Worm (Caenorhabditis elegans) whole organism, L4 larva: ENCODE data around the gene ZK899.6.
A peak's percentile ranks its signal among the peaks of the same experiment; 100 is the strongest.

Experiments
- F26F4.8 ChIP-seq: fragments of 200-800 bp; sonication (Bioruptor generic); conservative IDR thresholded peaks from 2 replicates; pipeline ENCODE4 v1.3.6; 2022; ENCODE audit warnings: missing genetic modification characterization, missing compliant biosample characterization
- Y105C5A.15 ChIP-seq: fragments of 200-800 bp; sonication (Bioruptor generic); IDR thresholded peaks from 2 replicates; pipeline ENCODE4 v1.3.6; 2022; ENCODE audit warnings: missing genetic modification characterization, missing compliant biosample characterization
- Y48G9A.11 ChIP-seq: fragments of 200-800 bp; sonication (Bioruptor generic); IDR thresholded peaks from 2 replicates; pipeline ENCODE4 v1.3.6; 2022; ENCODE audit warnings: missing genetic modification reagents, missing genetic modification characterization, missing compliant biosample characterization
- Y5F2A.4 ChIP-seq: fragments of 200-800 bp; sonication (Bioruptor generic); optimal IDR thresholded peaks from 2 replicates; lab custom pipeline; 2018; ENCODE audit warnings: mild to moderate bottlenecking, missing genetic modification characterization, missing compliant biosample characterization
- Y75B8A.6 ChIP-seq: fragments of 200-800 bp; sonication (Bioruptor generic); IDR thresholded peaks from 2 replicates; pipeline ENCODE4 v1.3.6; 2022; ENCODE audit warnings: missing genetic modification reagents, missing genetic modification characterization, missing compliant biosample characterization
- ZK337.2 ChIP-seq: fragments of 200-800 bp; sonication (Bioruptor generic); IDR thresholded peaks from 2 replicates; pipeline ENCODE4 v1.3.6; 2022; ENCODE audit warnings: missing genetic modification reagents, missing genetic modification characterization, missing compliant biosample characterization
- aha-1 ChIP-seq: fragments of 150-350 bp; peaks from one replicate; lab custom pipeline; 2014; ENCODE audit warnings: missing biosample characterization, missing genetic modification characterization
- aly-2 ChIP-seq: sonication (generic microtip); optimal IDR thresholded peaks from 2 replicates; lab custom pipeline; 2018; ENCODE audit warnings: missing biosample characterization, missing genetic modification characterization
- ceh-62 ChIP-seq: sonication (generic microtip); optimal IDR thresholded peaks from 2 replicates; lab custom pipeline; 2017; ENCODE audit warnings: missing biosample characterization, missing genetic modification characterization
- ces-1 ChIP-seq: fragments of 150-350 bp; sonication (generic microtip); optimal IDR thresholded peaks from 4 replicates; lab custom pipeline; 2014; ENCODE audit warnings: missing biosample characterization, missing genetic modification reagents, missing genetic modification characterization
- ctbp-1 ChIP-seq: fragments of 200-800 bp; sonication (Bioruptor generic); IDR thresholded peaks from 2 replicates; pipeline ENCODE4 v1.3.6; 2022; ENCODE audit warnings: missing genetic modification reagents, missing genetic modification characterization, missing compliant biosample characterization
- daf-12 ChIP-seq: fragments of 150-350 bp; optimal IDR thresholded peaks from 2 replicates; lab custom pipeline; 2014; ENCODE audit warnings: missing biosample characterization, missing genetic modification reagents, missing genetic modification characterization
- daf-16 ChIP-seq, 3 experiments: sonication (generic microtip); optimal IDR thresholded peaks; 2 replicates each; lab custom pipeline; 2016 to 2017; ENCODE audit warnings: missing genetic modification characterization in 3 of 3, missing genetic modification reagents in 3 of 3, mild to moderate bottlenecking in 2 of 3, missing compliant biosample characterization in 2 of 3, missing biosample characterization in 1 of 3, moderate library complexity in 1 of 3
- dmd-9 ChIP-seq: fragments of 200-800 bp; sonication (Bioruptor generic); IDR thresholded peaks from 2 replicates; pipeline ENCODE4 v1.3.6; 2022; ENCODE audit warnings: missing genetic modification reagents, missing genetic modification characterization, missing compliant biosample characterization
- dpl-1 ChIP-seq: fragments of 150-350 bp; optimal IDR thresholded peaks from 2 replicates; lab custom pipeline; 2014; ENCODE audit warnings: missing biosample characterization, missing genetic modification reagents, missing genetic modification characterization
- dve-1 ChIP-seq: sonication (generic microtip); optimal IDR thresholded peaks from 2 replicates; lab custom pipeline; 2017; ENCODE audit warnings: antibody characterized with exemption, mild to moderate bottlenecking, missing genetic modification characterization, missing compliant biosample characterization; ENCODE audit not compliant: insufficient read depth
- egl-27 ChIP-seq: sonication (generic microtip); optimal IDR thresholded peaks from 3 replicates; lab custom pipeline; 2017; ENCODE audit warnings: missing biosample characterization, missing genetic modification reagents, missing genetic modification characterization
- egl-43 ChIP-seq: fragments of 200-800 bp; sonication (Bioruptor generic); IDR thresholded peaks from 2 replicates; pipeline ENCODE4 v1.3.6; 2022; ENCODE audit warnings: missing genetic modification reagents, missing genetic modification characterization, missing compliant biosample characterization
- hif-1 ChIP-seq, 2 experiments: sonication (generic microtip); optimal IDR thresholded peaks; 2 replicates each; lab custom pipeline; 2016 to 2017; ENCODE audit warnings: missing compliant biosample characterization in 2 of 2, missing genetic modification characterization in 2 of 2, missing genetic modification reagents in 2 of 2, missing genotype in 2 of 2, mild to moderate bottlenecking in 1 of 2
- hlh-30 ChIP-seq: sonication (generic microtip); optimal IDR thresholded peaks from 2 replicates; lab custom pipeline; 2017; ENCODE audit warnings: antibody characterized with exemption, mild to moderate bottlenecking, missing genetic modification characterization, missing compliant biosample characterization; ENCODE audit not compliant: insufficient read depth
- hmg-1.1 ChIP-seq: fragments of 200-800 bp; sonication (Bioruptor generic); IDR thresholded peaks from 2 replicates; pipeline ENCODE4 v1.3.6; 2022; ENCODE audit warnings: missing genetic modification reagents, missing genetic modification characterization, missing compliant biosample characterization
- jun-1 ChIP-seq: fragments of 150-350 bp; optimal IDR thresholded peaks from 2 replicates; lab custom pipeline; 2014; ENCODE audit warnings: missing biosample characterization, missing genetic modification reagents, missing genetic modification characterization
- lin-1 ChIP-seq: fragments of 200-800 bp; sonication (Bioruptor generic); IDR thresholded peaks from 2 replicates; pipeline ENCODE4 v1.3.6; 2022; ENCODE audit warnings: missing genetic modification reagents, missing genetic modification characterization, missing compliant biosample characterization
- lin-13 ChIP-seq: fragments of 150-350 bp; optimal IDR thresholded peaks from 2 replicates; lab custom pipeline; 2014; ENCODE audit warnings: missing biosample characterization, missing genetic modification reagents, missing genetic modification characterization
- lin-29 ChIP-seq: fragments of 200-800 bp; sonication (Bioruptor generic); IDR thresholded peaks from 2 replicates; pipeline ENCODE4 v1.3.6; 2022; ENCODE audit warnings: missing genetic modification reagents, missing genetic modification characterization, missing compliant biosample characterization
- lin-39 ChIP-seq: fragments of 150-350 bp; optimal IDR thresholded peaks from 2 replicates; lab custom pipeline; 2014; ENCODE audit warnings: missing biosample characterization, missing genetic modification reagents, missing genetic modification characterization
- lir-3 ChIP-seq: sonication (generic microtip); optimal IDR thresholded peaks from 2 replicates; lab custom pipeline; 2016; ENCODE audit warnings: mild to moderate bottlenecking, missing genetic modification characterization, missing compliant biosample characterization
- madf-5 ChIP-seq, 2 experiments: fragments of 200-800 bp; sonication (Bioruptor generic); IDR thresholded peaks; 2 replicates each; pipeline ENCODE4 v1.3.6; 2022; ENCODE audit warnings: missing compliant biosample characterization in 2 of 2, missing genetic modification characterization in 2 of 2
- madf-9 ChIP-seq: fragments of 200-800 bp; sonication (Bioruptor generic); conservative IDR thresholded peaks from 2 replicates; pipeline ENCODE4 v1.3.6; 2022; ENCODE audit warnings: missing genetic modification reagents, missing genetic modification characterization, missing compliant biosample characterization
- mes-2 ChIP-seq: sonication (generic microtip); optimal IDR thresholded peaks from 2 replicates; lab custom pipeline; 2016; ENCODE audit warnings: missing genotype, mild to moderate bottlenecking, missing genetic modification characterization, missing compliant biosample characterization; ENCODE audit not compliant: poor library complexity, severe bottlenecking
- nhr-28 ChIP-seq: fragments of 150-350 bp; optimal IDR thresholded peaks from 2 replicates; lab custom pipeline; 2014; ENCODE audit warnings: missing biosample characterization, missing genetic modification characterization
- nhr-41 ChIP-seq: fragments of 200-800 bp; sonication (Bioruptor generic); IDR thresholded peaks from 2 replicates; pipeline ENCODE4 v1.3.6; 2022; ENCODE audit warnings: missing genetic modification reagents, missing genetic modification characterization, missing compliant biosample characterization
- nhr-48 ChIP-seq: sonication (generic microtip); optimal IDR thresholded peaks from 2 replicates; lab custom pipeline; 2016; ENCODE audit warnings: mild to moderate bottlenecking, missing genetic modification characterization, missing compliant biosample characterization
- nhr-77 ChIP-seq: fragments of 150-350 bp; optimal IDR thresholded peaks from 2 replicates; lab custom pipeline; 2014; ENCODE audit warnings: missing biosample characterization, missing genetic modification characterization
- pha-4 ChIP-seq, 2 experiments: fragments of 150-350 bp in 1 of 2; fragments of 200-800 bp in 1 of 2; sonication (Bioruptor generic) in 1 of 2; IDR thresholded peaks in 1 of 2; optimal IDR thresholded peaks in 1 of 2; 2 replicates each; pipeline versions ENCODE4 v1.3.6 to Lab custom; 2014 to 2022; ENCODE audit warnings: missing genetic modification characterization in 2 of 2, missing genetic modification reagents in 2 of 2, missing biosample characterization in 1 of 2, missing compliant biosample characterization in 1 of 2
- php-3 ChIP-seq: fragments of 200-800 bp; sonication (Bioruptor generic); IDR thresholded peaks from 2 replicates; pipeline ENCODE4 v1.3.6; 2022; ENCODE audit warnings: missing genetic modification reagents, missing genetic modification characterization, missing compliant biosample characterization
- rbr-2 ChIP-seq: sonication (generic microtip); optimal IDR thresholded peaks from 2 replicates; lab custom pipeline; 2016; ENCODE audit warnings: missing genotype, missing genetic modification characterization, missing compliant biosample characterization
- set-16 ChIP-seq: fragments of 200-800 bp; sonication (Bioruptor generic); IDR thresholded peaks from 2 replicates; pipeline ENCODE4 v1.3.6; 2022; ENCODE audit warnings: missing genetic modification reagents, missing genetic modification characterization, missing compliant biosample characterization
- skn-1 ChIP-seq: fragments of 150-350 bp; optimal IDR thresholded peaks from 2 replicates; lab custom pipeline; 2014; ENCODE audit warnings: missing biosample characterization, missing genetic modification characterization
- snpc-1.2 ChIP-seq: fragments of 200-800 bp; sonication (Bioruptor generic); IDR thresholded peaks from 2 replicates; pipeline ENCODE4 v1.3.6; 2022; ENCODE audit warnings: missing genetic modification reagents, missing genetic modification characterization, missing compliant biosample characterization
- spr-3 ChIP-seq: fragments of 200-800 bp; sonication (Bioruptor generic); optimal IDR thresholded peaks from 2 replicates; lab custom pipeline; 2018; ENCODE audit warnings: mild to moderate bottlenecking, missing genetic modification characterization, missing compliant biosample characterization
- tag-97 ChIP-seq: fragments of 200-800 bp; sonication (Bioruptor generic); IDR thresholded peaks from 2 replicates; pipeline ENCODE4 v1.3.6; 2022; ENCODE audit warnings: missing genetic modification characterization, missing compliant biosample characterization
- tra-1 ChIP-seq: fragments of 200-800 bp; sonication (Bioruptor generic); IDR thresholded peaks from 2 replicates; pipeline ENCODE4 v1.3.6; 2022; ENCODE audit warnings: missing genetic modification reagents, missing genetic modification characterization, missing compliant biosample characterization
- zfp-2 ChIP-seq: sonication (generic microtip); optimal IDR thresholded peaks from 2 replicates; lab custom pipeline; 2016; ENCODE audit warnings: mild to moderate bottlenecking, missing genetic modification characterization, missing compliant biosample characterization
- zip-2 ChIP-seq: fragments of 150-350 bp; optimal IDR thresholded peaks from 2 replicates; lab custom pipeline; 2014; ENCODE audit warnings: missing biosample characterization, missing genetic modification characterization
- ztf-7 ChIP-seq: fragments of 150-350 bp; optimal IDR thresholded peaks from 2 replicates; lab custom pipeline; 2014; ENCODE audit warnings: missing biosample characterization, missing genetic modification characterization

ZK899.6 gene

ce11 chrX:9467573-9467972 is 4.4 kb downstream of the ZK899.6 start (continued):
- TF ChIP-seq hif-1 (tag; optimal IDR thresholded peaks at IDR 0.05; lab: Kevin White, UChicago) (peak in 1 of 2 experiments; percentile 40), php-3 (GFP tag; lab: Robert Waterston, UW) (0 out of 2 replicates have a peak, but pooled peaks have one; percentile 31), hmg-1.1 (GFP tag; lab: Robert Waterston, UW) (peak; percentile 96), aly-2 (tag; lab: Kevin White, UChicago) (no peak), hlh-30 (tag; lab: Kevin White, UChicago) (peak; percentile 73), daf-12 (tag; lab: Kevin White, UChicago) (no peak), ctbp-1 (GFP tag; lab: Robert Waterston, UW) (peak; percentile 93), madf-9 (GFP tag; lab: Robert Waterston, UW) (peak; percentile 89), set-16 (GFP tag; lab: Robert Waterston, UW) (no peak), ZK337.2 (peak; percentile 67), dpl-1 (GFP tag; lab: Kevin White, UChicago) (no peak), tra-1 (GFP tag; lab: Robert Waterston, UW) (peak; percentile 79), lin-13 (GFP tag; lab: Kevin White, UChicago) (no peak), zip-2 (peak; percentile 79), daf-16 (GFP tag; optimal IDR thresholded peaks at IDR 0.05; lab: Kevin White, UChicago) (peak; percentile 70 to 74), daf-16 (tag; optimal IDR thresholded peaks at IDR 0.05; lab: Kevin White, UChicago) (no peak), lin-29 (GFP tag; lab: Robert Waterston, UW) (peak; percentile 61; the same call in 1 of the 2 replicates), Y105C5A.15 (peak; percentile 15; the same call in 1 of the 2 replicates), pha-4 (GFP tag; IDR thresholded peaks at IDR 0.05; lab: Robert Waterston, UW) (peak; percentile 86), pha-4 (tag; optimal IDR thresholded peaks at IDR 0.05; lab: Kevin White, UChicago) (no peak), F26F4.8 (GFP tag; lab: Robert Waterston, UW) (peak; percentile 91), Y75B8A.6 (GFP tag; lab: Robert Waterston, UW) (0 out of 2 replicates have a peak, but pooled peaks have one; percentile 14), lir-3 (tag; lab: Kevin White, UChicago) (peak; percentile 79), ces-1 (peak; percentile 51), jun-1 (peak; percentile 71), Y5F2A.4 (peak; percentile 87), lin-1 (GFP tag; lab: Robert Waterston, UW) (peak; percentile 79), ztf-7 (tag; lab: Kevin White, UChicago) (peak; percentile 79), spr-3 (GFP tag; lab: Kevin White, UChicago) (peak; percentile 19), rbr-2 (tag; lab: Kevin White, UChicago) (peak; percentile 86), skn-1 (tag; lab: Kevin White, UChicago) (no peak), egl-27 (tag; lab: Kevin White, UChicago) (no peak), nhr-28 (tag; lab: Kevin White, UChicago) (peak; percentile 35), nhr-48 (tag; lab: Kevin White, UChicago) (peak; percentile 66), egl-43 (GFP tag; lab: Robert Waterston, UW) (peak; percentile 96), ceh-62 (tag; lab: Kevin White, UChicago) (no peak), aha-1 (peak; percentile 98), lin-39 (tag; lab: Kevin White, UChicago) (no peak), mes-2 (tag; lab: Kevin White, UChicago) (peak; percentile 78), nhr-41 (GFP tag; lab: Robert Waterston, UW) (peak; percentile 84), zfp-2 (peak; percentile 55), snpc-1.2 (GFP tag; lab: Robert Waterston, UW) (peak; percentile 92), tag-97 (GFP tag; lab: Robert Waterston, UW) (peak; percentile 68; the same call in 1 of the 2 replicates), dmd-9 (GFP tag; lab: Robert Waterston, UW) (peak; percentile 57; the same call in 1 of the 2 replicates), nhr-77 (tag; lab: Kevin White, UChicago) (peak; percentile 35), madf-5 (GFP tag; IDR thresholded peaks at IDR 0.05; lab: Robert Waterston, UW) (peak; percentile 75 to 87; a peak in 3 of 4 replicates), Y48G9A.11 (GFP tag; lab: Robert Waterston, UW) (peak; percentile 66), dve-1 (peak; percentile 73)
